Worm (Caenorhabditis elegans) whole organism, midembryonic: ENCODE data around the gene F28H6.6.

ENCODE experiments used
- T22C8.4 ChIP-seq: fragments of 200-800 bp; sonication (Bioruptor generic); IDR thresholded peaks from 2 replicates; pipeline ENCODE4 v1.3.6; 2022; ENCODE audit warnings: missing genetic modification characterization, missing compliant biosample characterization
- cog-1 ChIP-seq: sonication (generic microtip); optimal IDR thresholded peaks from 2 replicates; lab custom pipeline; 2016; ENCODE audit warnings: missing genetic modification characterization, missing compliant biosample characterization
- flt-1 ChIP-seq: fragments of 200-800 bp; sonication (Bioruptor generic); IDR thresholded peaks from 2 replicates; pipeline ENCODE4 v1.3.6; 2022; ENCODE audit warnings: missing genetic modification characterization, missing compliant biosample characterization
- med-1 ChIP-seq: sonication (generic microtip); optimal IDR thresholded peaks from 2 replicates; lab custom pipeline; 2017; ENCODE audit warnings: missing genetic modification characterization, mild to moderate bottlenecking, missing compliant biosample characterization, antibody characterized with exemption, missing genetic modification reagents; ENCODE audit not compliant: insufficient read depth
- tab-1 ChIP-seq: fragments of 200-800 bp; sonication (Bioruptor generic); IDR thresholded peaks from 2 replicates; pipeline ENCODE4 v1.3.6; 2022; ENCODE audit warnings: missing genetic modification characterization, missing compliant biosample characterization
- ztf-23 ChIP-seq: fragments of 200-800 bp; sonication (Bioruptor generic); IDR thresholded peaks from 2 replicates; pipeline ENCODE4 v1.3.6; 2022; ENCODE audit warnings: missing genetic modification reagents, missing genetic modification characterization, missing compliant biosample characterization
- ztf-29 ChIP-seq: fragments of 200-800 bp; sonication (Bioruptor generic); IDR thresholded peaks from 2 replicates; pipeline ENCODE4 v1.3.6; 2022; ENCODE audit warnings: missing genetic modification reagents, missing genetic modification characterization, missing compliant biosample characterization

- TF ChIP-seq med-1 (GFP tag; lab: Kevin White, UChicago) (no peak), ztf-23 (GFP tag; lab: Robert Waterston, UW) (no peak), flt-1 (GFP tag; lab: Robert Waterston, UW) (no peak), tab-1 (GFP tag; lab: Robert Waterston, UW) (no peak), ztf-29 (no peak), T22C8.4 (GFP tag; lab: Robert Waterston, UW) (no peak), cog-1 (tag; lab: Kevin White, UChicago) (no peak)
Observed at ce11 chrX:14108245-14108644, 17.4 kb downstream of the F28H6.6 start, which contains the start of gene F16B12.7.
